Fruit fly (Drosophila melanogaster): ENCODE results near the gene RnrL.

DNA sequence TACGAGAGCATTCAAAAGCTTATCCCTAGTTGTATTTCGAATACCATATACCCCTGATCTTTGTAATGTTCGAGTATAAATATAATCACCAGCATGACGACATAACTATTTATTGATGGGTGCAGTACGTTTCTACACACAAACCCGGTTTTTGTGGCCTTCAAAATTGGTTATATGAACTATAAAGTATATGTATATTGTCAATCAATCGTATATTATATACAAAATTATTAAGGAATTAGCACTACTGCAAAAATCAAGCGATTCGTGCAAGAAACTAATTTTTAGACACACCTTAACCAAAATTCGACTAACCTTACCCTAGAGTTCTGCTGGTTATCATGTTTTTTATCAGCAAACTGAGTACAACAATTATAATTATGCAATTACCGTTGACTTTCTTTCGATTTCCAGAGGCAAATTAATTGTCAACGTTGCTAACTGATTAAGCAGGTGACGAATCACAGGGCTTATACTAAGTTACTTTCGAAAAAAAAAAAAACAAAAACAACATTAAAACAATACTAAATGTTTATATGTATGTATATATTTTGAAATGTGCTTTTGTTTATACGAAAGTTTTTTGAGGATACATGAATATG is 7.5 kb downstream of the RnrL start:
- TF ChIP-seq gl (tag; optimal IDR thresholded peaks at IDR 0.05) (no peak), Pif1A (GFP tag; optimal IDR thresholded peaks at IDR 0.05) (no peak), CG8301 (tag; optimal IDR thresholded peaks at IDR 0.05) (no peak), fd96Ca (GFP tag; IDR thresholded peaks at IDR 0.05) (no peak), CG10348 (GFP tag; IDR thresholded peaks at IDR 0.05) (no peak), CG17806 (tag; optimal IDR thresholded peaks at IDR 0.05) (no peak), CG9948 (tag; optimal IDR thresholded peaks at IDR 0.05) (no peak)
